Worm (Caenorhabditis elegans) whole organism, L1 larva: ENCODE measurements around the gene F41H10.5.

Experiments
- ceh-82 ChIP-seq, 3 experiments: fragments of 150-350 bp in 1 of 3; sonication (generic microtip) in 2 of 3; optimal IDR thresholded peaks; 2 replicates each; lab custom pipeline; 2014 to 2017; ENCODE audit warnings: missing biosample characterization in 3 of 3, missing genetic modification characterization in 3 of 3
- efl-1 ChIP-seq, 4 experiments: fragments of 150-350 bp; optimal IDR thresholded peaks in 3 of 4; peaks in 1 of 4; 1 replicate in 1 of 4; 2 replicates in 3 of 4; lab custom pipeline; 2014; ENCODE audit warnings: missing biosample characterization in 2 of 4, missing genetic modification characterization in 2 of 4, missing genetic modification reagents in 2 of 4
- fkh-4 ChIP-seq: sonication (generic microtip); optimal IDR thresholded peaks from 2 replicates; lab custom pipeline; 2016; ENCODE audit warnings: missing compliant biosample characterization, missing genetic modification characterization, borderline replicate concordance
- snpc-4 ChIP-seq: fragments of 150-350 bp; optimal IDR thresholded peaks from 2 replicates; lab custom pipeline; 2014; ENCODE audit warnings: missing biosample characterization, missing genetic modification characterization
- unc-62 ChIP-seq: fragments of 150-350 bp; optimal IDR thresholded peaks from 2 replicates; lab custom pipeline; 2014; ENCODE audit warnings: missing biosample characterization, missing genetic modification reagents, missing genetic modification characterization
- ztf-11 ChIP-seq, 2 experiments: sonication (generic microtip); optimal IDR thresholded peaks; 2 replicates each; lab custom pipeline; 2016 to 2017; ENCODE audit warnings: missing genetic modification characterization in 2 of 2, missing biosample characterization in 1 of 2, missing compliant biosample characterization in 1 of 2

- TF ChIP-seq ztf-11 (tag; optimal IDR thresholded peaks at IDR 0.05; lab: Kevin White, UChicago) = no peak
- TF ChIP-seq unc-62 (GFP tag; lab: Kevin White, UChicago) = no peak
- no peak for TF ChIP-seq ceh-82 (tag; optimal IDR thresholded peaks at IDR 0.05; lab: Kevin White, UChicago)
- TF ChIP-seq fkh-4 = no peak
- TF ChIP-seq snpc-4 (tag; lab: Kevin White, UChicago) = no peak
- TF ChIP-seq efl-1 (optimal IDR thresholded peaks at IDR 0.05; lab: Kevin White, UChicago) = no peak
- TF ChIP-seq efl-1 (GFP tag; optimal IDR thresholded peaks at IDR 0.05 in 1 of 2; lab: Kevin White, UChicago) = no peak
These were observed at the start of gene F41H10.5 for ce11 chrIV:5360533-5360932.
